Worm (Caenorhabditis elegans): Measurements from ENCODE around the gene F32F2.4.
A peak's percentile ranks its signal among the peaks of the same experiment; 100 is the strongest.

The F32F2.4 gene

ce11 chrV:13286525-13286924 lies 10.5 kb downstream of the F32F2.4 start:
- TF ChIP-seq nhr-28 (tag; optimal IDR thresholded peaks at IDR 0.05) (no peak), pha-4 (tag; optimal IDR thresholded peaks at IDR 0.05) (no peak), eor-1 (tag; optimal IDR thresholded peaks at IDR 0.05) (no peak), mdl-1 (tag; optimal IDR thresholded peaks at IDR 0.05) (no peak)

- no peak for TF ChIP-seq mml-1 (tag; optimal IDR thresholded peaks at IDR 0.05)
- no peak for TF ChIP-seq ceh-28 (tag; optimal IDR thresholded peaks at IDR 0.05)
- TF ChIP-seq elt-2 (tag; optimal IDR thresholded peaks at IDR 0.05) = no peak
- no peak for TF ChIP-seq snpc-4 (tag; optimal IDR thresholded peaks at IDR 0.05)
- no peak for TF ChIP-seq ZK546.5 (tag; optimal IDR thresholded peaks at IDR 0.05)
- TF ChIP-seq eor-1 (tag; optimal IDR thresholded peaks at IDR 0.05) = no peak
These were observed 12.8 kb downstream of the F32F2.4 start for ce11 chrV:13288881-13289280.

- TF ChIP-seq lin-39 (tag; optimal IDR thresholded peaks at IDR 0.05) = no peak
- no peak for TF ChIP-seq nfya-1 (tag; optimal IDR thresholded peaks at IDR 0.05; ENCODE audit: insufficient read depth)
- no peak for TF ChIP-seq egl-5 (tag; optimal IDR thresholded peaks at IDR 0.05)
- no peak for TF ChIP-seq skn-1 (tag; optimal IDR thresholded peaks at IDR 0.05)
- no peak for TF ChIP-seq zag-1 (tag; optimal IDR thresholded peaks at IDR 0.05)
- no peak for TF ChIP-seq nhr-237 (tag; optimal IDR thresholded peaks at IDR 0.05)
- TF ChIP-seq snpc-4 (tag; optimal IDR thresholded peaks at IDR 0.05) = no peak
- no peak for TF ChIP-seq lin-15B (tag; optimal IDR thresholded peaks at IDR 0.05)
- no peak for TF ChIP-seq pha-4 (tag; optimal IDR thresholded peaks at IDR 0.05)
These were observed 18.4 kb downstream of the F32F2.4 start for ce11 chrV:13294507-13294906.

- TF ChIP-seq tbx-2 (tag; optimal IDR thresholded peaks at IDR 0.05) (no peak), elt-3 (tag; optimal IDR thresholded peaks at IDR 0.05) (no peak), skn-1 (tag; optimal IDR thresholded peaks at IDR 0.05) (no peak), nhr-43 (tag; optimal IDR thresholded peaks at IDR 0.05; ENCODE audit: poor library complexity, severe bottlenecking) (no peak), nfya-1 (tag; optimal IDR thresholded peaks at IDR 0.05; ENCODE audit: insufficient read depth) (peak; percentile 30), mdl-1 (tag; optimal IDR thresholded peaks at IDR 0.05) (no peak)
These were observed 19.8 kb downstream of the F32F2.4 start, which contains the start of gene uig-1 for ce11 chrV:13295859-13296258. Gene uig-1, minus strand, starts transcription at chrV:13295978.

ce11 chrV:13297220-13297619 lies 21.2 kb downstream of the F32F2.4 start, which contains the start of gene C26E1.1:
Gene C26E1.1, plus strand, starts transcription at chrV:13297520.
- TF ChIP-seq eor-1 (tag; optimal IDR thresholded peaks at IDR 0.05) (no peak), egl-27 (tag; optimal IDR thresholded peaks at IDR 0.05) (no peak), ceh-28 (tag; optimal IDR thresholded peaks at IDR 0.05) (no peak), R02D3.7 (tag; optimal IDR thresholded peaks at IDR 0.05) (no peak), ceh-9 (tag; optimal IDR thresholded peaks at IDR 0.05) (no peak), mdl-1 (tag; optimal IDR thresholded peaks at IDR 0.05) (no peak)

ce11 chrV:13298706-13299105 lies 22.6 kb downstream of the F32F2.4 start:
- no peak for TF ChIP-seq nhr-11 (tag; optimal IDR thresholded peaks at IDR 0.05)

ce11 chrV:13299398-13299797 lies 23.3 kb downstream of the F32F2.4 start:
- no peak for TF ChIP-seq unc-62 (GFP tag; optimal IDR thresholded peaks at IDR 0.05)
- no peak for TF ChIP-seq nhr-67 (tag; optimal IDR thresholded peaks at IDR 0.05)
- no peak for TF ChIP-seq nhr-76 (tag; optimal IDR thresholded peaks at IDR 0.05)
- TF ChIP-seq nfya-1 (tag; optimal IDR thresholded peaks at IDR 0.05; ENCODE audit: insufficient read depth) = no peak
- TF ChIP-seq nhr-11 (tag; optimal IDR thresholded peaks at IDR 0.05) = no peak

- TF ChIP-seq ztf-4 (tag; optimal IDR thresholded peaks at IDR 0.05) = no peak
- TF ChIP-seq zag-1 (tag; optimal IDR thresholded peaks at IDR 0.05) = no peak
- no peak for TF ChIP-seq skn-1 (tag; optimal IDR thresholded peaks at IDR 0.05)
- no peak for TF ChIP-seq elt-2 (tag; optimal IDR thresholded peaks at IDR 0.05)
- no peak for TF ChIP-seq sea-2 (GFP tag; optimal IDR thresholded peaks at IDR 0.05)
- TF ChIP-seq daf-12 (tag; optimal IDR thresholded peaks at IDR 0.05) = no peak
- TF ChIP-seq aly-2 (tag; optimal IDR thresholded peaks at IDR 0.05) = no peak
- TF ChIP-seq ceh-82 (tag; optimal IDR thresholded peaks at IDR 0.05) = no peak
- TF ChIP-seq nhr-23 (tag; optimal IDR thresholded peaks at IDR 0.05) = no peak
- TF ChIP-seq elt-3 (tag; optimal IDR thresholded peaks at IDR 0.05) = no peak
- no peak for TF ChIP-seq lin-15B (tag; optimal IDR thresholded peaks at IDR 0.05)
- no peak for TF ChIP-seq nhr-43 (tag; optimal IDR thresholded peaks at IDR 0.05; ENCODE audit: poor library complexity, severe bottlenecking)
- no peak for TF ChIP-seq nhr-12 (tag; optimal IDR thresholded peaks at IDR 0.05)
These were observed 24.4 kb downstream of the F32F2.4 start for ce11 chrV:13300492-13300891.

All from whole organism, L3 larva.